Worm (Caenorhabditis elegans) whole organism, L4 larva: ENCODE data around the gene ZK1086.3.

Source experiments
- F10B5.3 ChIP-seq: sonication (generic microtip); optimal IDR thresholded peaks from 2 replicates; lab custom pipeline; 2016; ENCODE audit warnings: mild to moderate bottlenecking, missing genetic modification characterization, missing compliant biosample characterization
- F37D6.2 ChIP-seq: sonication (generic microtip); optimal IDR thresholded peaks from 2 replicates; lab custom pipeline; 2016; ENCODE audit warnings: mild to moderate bottlenecking, missing genetic modification characterization, missing compliant biosample characterization
- F44E2.7 ChIP-seq: fragments of 200-800 bp; sonication (Bioruptor generic); IDR thresholded peaks from 2 replicates; pipeline ENCODE4 v2.1.2; 2022; ENCODE audit warnings: missing genetic modification characterization, missing compliant biosample characterization
- F49E8.2 ChIP-seq: sonication (generic microtip); optimal IDR thresholded peaks from 2 replicates; lab custom pipeline; 2016; ENCODE audit warnings: missing compliant biosample characterization, mild to moderate bottlenecking, missing genetic modification characterization, borderline replicate concordance
- T20F7.1 ChIP-seq: fragments of 200-800 bp; sonication (Bioruptor generic); optimal IDR thresholded peaks from 2 replicates; lab custom pipeline; 2018; ENCODE audit warnings: mild to moderate bottlenecking, missing genetic modification characterization, missing compliant biosample characterization
- T26A8.4 ChIP-seq: fragments of 200-800 bp; sonication (Bioruptor generic); IDR thresholded peaks from 2 replicates; pipeline ENCODE4 v1.3.6; 2022; ENCODE audit warnings: missing genetic modification characterization, missing compliant biosample characterization
- Y105C5A.15 ChIP-seq: fragments of 200-800 bp; sonication (Bioruptor generic); IDR thresholded peaks from 2 replicates; pipeline ENCODE4 v1.3.6; 2022; ENCODE audit warnings: missing genetic modification characterization, missing compliant biosample characterization
- Y5F2A.4 ChIP-seq: fragments of 200-800 bp; sonication (Bioruptor generic); optimal IDR thresholded peaks from 2 replicates; lab custom pipeline; 2018; ENCODE audit warnings: mild to moderate bottlenecking, missing genetic modification characterization, missing compliant biosample characterization
- Y75B8A.6 ChIP-seq: fragments of 200-800 bp; sonication (Bioruptor generic); IDR thresholded peaks from 2 replicates; pipeline ENCODE4 v1.3.6; 2022; ENCODE audit warnings: missing genetic modification reagents, missing genetic modification characterization, missing compliant biosample characterization
- aha-1 ChIP-seq: fragments of 150-350 bp; peaks from one replicate; lab custom pipeline; 2014; ENCODE audit warnings: missing biosample characterization, missing genetic modification characterization
- ama-1 ChIP-seq: fragments of 150-350 bp; optimal IDR thresholded peaks from 2 replicates; lab custom pipeline; 2014; ENCODE audit warnings: inconsistent platforms, mixed read lengths
- ceh-28 ChIP-seq: fragments of 150-350 bp; optimal IDR thresholded peaks from 2 replicates; lab custom pipeline; 2014; ENCODE audit warnings: missing biosample characterization, missing genetic modification reagents, missing genetic modification characterization
- ceh-44 ChIP-seq: fragments of 200-800 bp; sonication (Bioruptor generic); IDR thresholded peaks from 2 replicates; pipeline ENCODE4 v1.3.6; 2022; ENCODE audit warnings: missing genetic modification reagents, missing genetic modification characterization, missing compliant biosample characterization
- cey-2 ChIP-seq: sonication (generic microtip); optimal IDR thresholded peaks from 3 replicates; lab custom pipeline; 2017; ENCODE audit warnings: missing genetic modification characterization, mild to moderate bottlenecking, missing compliant biosample characterization, antibody characterized with exemption, borderline replicate concordance; ENCODE audit not compliant: insufficient read depth
- daf-16 ChIP-seq, 3 experiments: sonication (generic microtip); optimal IDR thresholded peaks; 2 replicates each; lab custom pipeline; 2016 to 2017; ENCODE audit warnings: missing genetic modification characterization in 3 of 3, missing genetic modification reagents in 3 of 3, mild to moderate bottlenecking in 2 of 3, missing compliant biosample characterization in 2 of 3, missing biosample characterization in 1 of 3, moderate library complexity in 1 of 3
- daf-8 ChIP-seq: fragments of 200-800 bp; sonication (Bioruptor generic); IDR thresholded peaks from 2 replicates; pipeline ENCODE4 v1.3.6; 2022; ENCODE audit warnings: missing genetic modification characterization, missing compliant biosample characterization
- dmd-6 ChIP-seq: fragments of 200-800 bp; sonication (Bioruptor generic); IDR thresholded peaks from 2 replicates; pipeline ENCODE4 v1.3.6; 2022; ENCODE audit warnings: missing genetic modification reagents, missing genetic modification characterization, missing compliant biosample characterization
- dmd-8 ChIP-seq: fragments of 200-800 bp; sonication (Bioruptor generic); IDR thresholded peaks from 2 replicates; pipeline ENCODE4 v1.3.6; 2022; ENCODE audit warnings: missing genetic modification characterization, missing compliant biosample characterization
- dpl-1 ChIP-seq: fragments of 150-350 bp; optimal IDR thresholded peaks from 2 replicates; lab custom pipeline; 2014; ENCODE audit warnings: missing biosample characterization, missing genetic modification reagents, missing genetic modification characterization
- duxl-1 ChIP-seq: sonication (generic microtip); optimal IDR thresholded peaks from 2 replicates; lab custom pipeline; 2016; ENCODE audit warnings: mild to moderate bottlenecking, missing genetic modification characterization, moderate library complexity, missing compliant biosample characterization; ENCODE audit not compliant: poor library complexity
- dve-1 ChIP-seq: sonication (generic microtip); optimal IDR thresholded peaks from 2 replicates; lab custom pipeline; 2017; ENCODE audit warnings: antibody characterized with exemption, mild to moderate bottlenecking, missing genetic modification characterization, missing compliant biosample characterization; ENCODE audit not compliant: insufficient read depth
- egl-27 ChIP-seq: sonication (generic microtip); optimal IDR thresholded peaks from 3 replicates; lab custom pipeline; 2017; ENCODE audit warnings: missing biosample characterization, missing genetic modification reagents, missing genetic modification characterization
- hlh-11 ChIP-seq: fragments of 200-800 bp; sonication (Bioruptor generic); optimal IDR thresholded peaks from 2 replicates; lab custom pipeline; 2018; ENCODE audit warnings: mild to moderate bottlenecking, missing genetic modification characterization, missing compliant biosample characterization
- hmg-1.1 ChIP-seq: fragments of 200-800 bp; sonication (Bioruptor generic); IDR thresholded peaks from 2 replicates; pipeline ENCODE4 v1.3.6; 2022; ENCODE audit warnings: missing genetic modification reagents, missing genetic modification characterization, missing compliant biosample characterization
- lin-38 ChIP-seq: fragments of 200-800 bp; sonication (Bioruptor generic); IDR thresholded peaks from 2 replicates; pipeline ENCODE4 v1.3.6; 2022; ENCODE audit warnings: missing genetic modification reagents, missing genetic modification characterization, missing compliant biosample characterization
- lsy-2 ChIP-seq, 2 experiments: fragments of 150-350 bp in 1 of 2; sonication (generic microtip) in 1 of 2; optimal IDR thresholded peaks; 2 replicates each; lab custom pipeline; 2014 to 2017; ENCODE audit warnings: missing biosample characterization in 2 of 2, missing genetic modification characterization in 2 of 2
- madf-5 ChIP-seq, 2 experiments: fragments of 200-800 bp; sonication (Bioruptor generic); IDR thresholded peaks; 2 replicates each; pipeline ENCODE4 v1.3.6; 2022; ENCODE audit warnings: missing compliant biosample characterization in 2 of 2, missing genetic modification characterization in 2 of 2
- madf-9 ChIP-seq: fragments of 200-800 bp; sonication (Bioruptor generic); conservative IDR thresholded peaks from 2 replicates; pipeline ENCODE4 v1.3.6; 2022; ENCODE audit warnings: missing genetic modification reagents, missing genetic modification characterization, missing compliant biosample characterization
- mdl-1 ChIP-seq, 2 experiments: fragments of 150-350 bp in 1 of 2; sonication (generic microtip) in 1 of 2; optimal IDR thresholded peaks; 2 replicates each; lab custom pipeline; 2014 to 2017; ENCODE audit warnings: missing biosample characterization in 2 of 2, missing genetic modification characterization in 2 of 2
- mep-1 ChIP-seq: fragments of 150-350 bp; sonication (generic microtip); optimal IDR thresholded peaks from 3 replicates; lab custom pipeline; 2014; ENCODE audit warnings: missing biosample characterization, missing genetic modification characterization
- mes-2 ChIP-seq: sonication (generic microtip); optimal IDR thresholded peaks from 2 replicates; lab custom pipeline; 2016; ENCODE audit warnings: missing genotype, mild to moderate bottlenecking, missing genetic modification characterization, missing compliant biosample characterization; ENCODE audit not compliant: poor library complexity, severe bottlenecking
- mxl-3 ChIP-seq: fragments of 200-800 bp; sonication (Bioruptor generic); optimal IDR thresholded peaks from 2 replicates; lab custom pipeline; 2018; ENCODE audit warnings: mild to moderate bottlenecking, missing genetic modification characterization, missing compliant biosample characterization
- nhr-28 ChIP-seq: fragments of 150-350 bp; optimal IDR thresholded peaks from 2 replicates; lab custom pipeline; 2014; ENCODE audit warnings: missing biosample characterization, missing genetic modification characterization
- nhr-48 ChIP-seq: sonication (generic microtip); optimal IDR thresholded peaks from 2 replicates; lab custom pipeline; 2016; ENCODE audit warnings: mild to moderate bottlenecking, missing genetic modification characterization, missing compliant biosample characterization
- nhr-77 ChIP-seq: fragments of 150-350 bp; optimal IDR thresholded peaks from 2 replicates; lab custom pipeline; 2014; ENCODE audit warnings: missing biosample characterization, missing genetic modification characterization
- php-3 ChIP-seq: fragments of 200-800 bp; sonication (Bioruptor generic); IDR thresholded peaks from 2 replicates; pipeline ENCODE4 v1.3.6; 2022; ENCODE audit warnings: missing genetic modification reagents, missing genetic modification characterization, missing compliant biosample characterization
- pqm-1 ChIP-seq: sonication (generic microtip); optimal IDR thresholded peaks from 2 replicates; lab custom pipeline; 2017; ENCODE audit warnings: missing biosample characterization, missing genetic modification characterization
- saeg-2 ChIP-seq: fragments of 200-800 bp; sonication (Bioruptor generic); IDR thresholded peaks from 2 replicates; pipeline ENCODE4 v1.3.6; 2022; ENCODE audit warnings: missing genetic modification reagents, missing genetic modification characterization, missing compliant biosample characterization
- sdz-12 ChIP-seq: fragments of 200-800 bp; sonication (Bioruptor generic); optimal IDR thresholded peaks from 2 replicates; lab custom pipeline; 2018; ENCODE audit warnings: mild to moderate bottlenecking, missing genetic modification characterization, missing compliant biosample characterization
- tag-97 ChIP-seq: fragments of 200-800 bp; sonication (Bioruptor generic); IDR thresholded peaks from 2 replicates; pipeline ENCODE4 v1.3.6; 2022; ENCODE audit warnings: missing genetic modification characterization, missing compliant biosample characterization
- tra-1 ChIP-seq: fragments of 200-800 bp; sonication (Bioruptor generic); IDR thresholded peaks from 2 replicates; pipeline ENCODE4 v1.3.6; 2022; ENCODE audit warnings: missing genetic modification reagents, missing genetic modification characterization, missing compliant biosample characterization
- unc-130 ChIP-seq: sonication (generic microtip); optimal IDR thresholded peaks from 2 replicates; lab custom pipeline; 2016; ENCODE audit warnings: missing genetic modification reagents, missing genetic modification characterization, missing compliant biosample characterization
- ztf-11 ChIP-seq: fragments of 150-350 bp; optimal IDR thresholded peaks from 2 replicates; lab custom pipeline; 2014; ENCODE audit warnings: missing biosample characterization, missing genetic modification characterization

Gene ZK1086.3

DNA sequence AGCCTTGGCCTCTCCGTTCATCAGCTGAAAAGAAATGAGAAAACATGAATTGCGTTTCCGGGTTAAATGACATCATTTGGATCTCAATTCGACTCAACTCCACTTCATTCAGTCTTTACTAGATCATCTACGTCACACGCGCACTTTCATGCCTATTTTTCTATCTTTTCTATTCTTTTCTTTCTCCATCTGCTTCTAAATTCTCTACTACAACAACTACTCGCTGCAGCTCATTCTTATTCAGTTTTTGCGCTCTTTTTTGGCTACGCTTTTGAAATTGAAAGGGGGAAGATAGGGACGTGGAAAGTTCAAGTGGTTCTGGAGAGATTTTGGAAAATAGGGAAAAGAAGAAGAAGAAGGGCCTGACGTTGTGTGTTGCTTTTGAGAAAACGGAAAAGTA is 22.1 kb upstream of the ZK1086.3 start (continued):
- TF ChIP-seq madf-5 (GFP tag; IDR thresholded peaks at IDR 0.05; lab: Robert Waterston, UW) (no peak), egl-27 (tag; lab: Kevin White, UChicago) (no peak), lin-38 (0 out of 2 replicates have a peak, but pooled peaks have one; percentile 23), php-3 (GFP tag; lab: Robert Waterston, UW) (no peak), unc-130 (GFP tag; lab: Kevin White, UChicago) (no peak), mep-1 (tag; lab: Kevin White, UChicago) (peak; percentile 47), daf-16 (GFP tag; optimal IDR thresholded peaks at IDR 0.05; lab: Kevin White, UChicago) (no peak), daf-16 (tag; optimal IDR thresholded peaks at IDR 0.05; lab: Kevin White, UChicago) (peak; percentile 6), duxl-1 (tag; lab: Kevin White, UChicago) (no peak), ama-1 (peak; percentile 16), hmg-1.1 (GFP tag; lab: Robert Waterston, UW) (0 out of 2 replicates have a peak, but pooled peaks have one; percentile 34), T20F7.1 (GFP tag; lab: Kevin White, UChicago) (no peak)

ce11 chrX:13770508-13770978 is 20.1 kb upstream of the ZK1086.3 start, which contains the start of gene nkb-3:
Gene nkb-3 (minus strand): TSS chrX:13770558.
- TF ChIP-seq Y105C5A.15 (GFP tag; lab: Robert Waterston, UW) (no peak), aha-1 (tag; lab: Kevin White, UChicago) (peak; percentile 33), Y5F2A.4 (GFP tag; lab: Kevin White, UChicago) (no peak), lsy-2 (tag; optimal IDR thresholded peaks at IDR 0.05; lab: Kevin White, UChicago) (peak in 1 of 2 experiments; percentile 11), cey-2 (tag; lab: Kevin White, UChicago) (no peak), F10B5.3 (tag; lab: Kevin White, UChicago) (no peak), dve-1 (tag; lab: Kevin White, UChicago) (peak; percentile 54)

ce11 chrX:13772734-13773133 is 17.9 kb upstream of the ZK1086.3 start:
- no peak for TF ChIP-seq hmg-1.1 (GFP tag; lab: Robert Waterston, UW)
- TF ChIP-seq dmd-6 = peak; percentile 86
- TF ChIP-seq F44E2.7 = no peak
- TF ChIP-seq mdl-1 (tag; optimal IDR thresholded peaks at IDR 0.05; lab: Kevin White, UChicago) = peak in 1 of 2 experiments; percentile 13
- no peak for TF ChIP-seq T20F7.1 (GFP tag; lab: Kevin White, UChicago)
- peak; percentile 67 for TF ChIP-seq php-3 (GFP tag; lab: Robert Waterston, UW)
- peak; percentile 93 for TF ChIP-seq pqm-1 (tag; lab: Kevin White, UChicago)
- TF ChIP-seq dmd-8 (GFP tag; lab: Robert Waterston, UW) = no peak
- TF ChIP-seq sdz-12 (GFP tag; lab: Kevin White, UChicago) = no peak
- no peak for TF ChIP-seq daf-8
- peak; percentile 71 for TF ChIP-seq nhr-77
- no peak for TF ChIP-seq dpl-1 (GFP tag; lab: Kevin White, UChicago)
- TF ChIP-seq nhr-48 (tag; lab: Kevin White, UChicago) = peak; percentile 25
- TF ChIP-seq saeg-2 (GFP tag; lab: Robert Waterston, UW) = no peak
- no peak for TF ChIP-seq F37D6.2
- no peak; the same call in 1 of the 2 replicates for TF ChIP-seq tra-1
- TF ChIP-seq mes-2 (tag; lab: Kevin White, UChicago) = peak; percentile 27
- TF ChIP-seq T26A8.4 (GFP tag; lab: Robert Waterston, UW) = no peak
- no peak for TF ChIP-seq mxl-3 (GFP tag; lab: Kevin White, UChicago)
- peak; percentile 55 for TF ChIP-seq hlh-11
- TF ChIP-seq ceh-28 (tag; lab: Kevin White, UChicago) = no peak
- no peak for TF ChIP-seq ztf-11 (tag; lab: Kevin White, UChicago)
- TF ChIP-seq dve-1 (tag; lab: Kevin White, UChicago) = peak; percentile 63
- TF ChIP-seq F49E8.2 (tag; lab: Kevin White, UChicago) = no peak
- TF ChIP-seq ceh-44 (GFP tag; lab: Robert Waterston, UW) = no peak
- no peak for TF ChIP-seq duxl-1 (tag; lab: Kevin White, UChicago)
- TF ChIP-seq nhr-28 (tag; lab: Kevin White, UChicago) = peak; percentile 78
- no peak for TF ChIP-seq madf-9 (GFP tag; lab: Robert Waterston, UW)
- no peak for TF ChIP-seq tag-97 (GFP tag; lab: Robert Waterston, UW)
- no peak for TF ChIP-seq Y75B8A.6
- TF ChIP-seq daf-16 (GFP tag; optimal IDR thresholded peaks at IDR 0.05; lab: Kevin White, UChicago) = no peak
- TF ChIP-seq daf-16 (tag; optimal IDR thresholded peaks at IDR 0.05; lab: Kevin White, UChicago) = peak; percentile 59
